Worm (Caenorhabditis elegans): ENCODE results near the gene acds-10.
"Not testable (repeated sequence)": the region's sequence is repeated elsewhere in the genome, so short reads cannot be mapped to it uniquely, and the experiment has no call there.

Gene acds-10

ce11 chrV:5771627-5772026 lies 24.0 kb downstream of the acds-10 start, which contains the start of gene F44E7.3:
Gene F44E7.3, plus strand, starts transcription at chrV:5771945.
- TF ChIP-seq W03F9.2 (tag; optimal IDR thresholded peaks at IDR 0.05) (no peak), dao-5 (tag; optimal IDR thresholded peaks at IDR 0.05) (no peak), him-1 (tag; optimal IDR thresholded peaks at IDR 0.05) (no peak)

ce11 chrV:5772503-5772902 lies 24.9 kb downstream of the acds-10 start:
- TF ChIP-seq dao-5 (tag; optimal IDR thresholded peaks at IDR 0.05) (no peak), W03F9.2 (tag; optimal IDR thresholded peaks at IDR 0.05) (no peak), him-1 (tag; optimal IDR thresholded peaks at IDR 0.05) (no peak)

ce11 chrV:5774137-5774536 lies 26.5 kb downstream of the acds-10 start:
- TF ChIP-seq him-1 (tag; optimal IDR thresholded peaks at IDR 0.05) (no peak), dao-5 (tag; optimal IDR thresholded peaks at IDR 0.05) (no peak), W03F9.2 (tag; optimal IDR thresholded peaks at IDR 0.05) (no peak)

- not testable (repeated sequence) for TF ChIP-seq him-1, dao-5, W03F9.2 (tag; optimal IDR thresholded peaks at IDR 0.05)
These were observed 29.3 kb downstream of the acds-10 start, which contains the start of gene F44E7.4 for ce11 chrV:5776941-5777340. Gene F44E7.4, minus strand, starts transcription at chrV:5776953.

ce11 chrV:5779984-5780383 lies 32.4 kb downstream of the acds-10 start:
- TF ChIP-seq W03F9.2 (tag; optimal IDR thresholded peaks at IDR 0.05) (no peak), dao-5 (tag; optimal IDR thresholded peaks at IDR 0.05) (no peak), him-1 (tag; optimal IDR thresholded peaks at IDR 0.05) (no peak)

- TF ChIP-seq W03F9.2 (tag; optimal IDR thresholded peaks at IDR 0.05) (peak; percentile 50), dao-5 (tag; optimal IDR thresholded peaks at IDR 0.05) (no peak), him-1 (tag; optimal IDR thresholded peaks at IDR 0.05) (no peak)
These were observed 33.2 kb downstream of the acds-10 start, which contains the start of gene F44E7.5 for ce11 chrV:5780713-5781360. Gene F44E7.5, minus strand, starts transcription at chrV:5780922.

- TF ChIP-seq W03F9.2 (tag; optimal IDR thresholded peaks at IDR 0.05): no peak
- TF ChIP-seq him-1 (tag; optimal IDR thresholded peaks at IDR 0.05): no peak
- no peak for TF ChIP-seq dao-5 (tag; optimal IDR thresholded peaks at IDR 0.05)
These were observed 35.1 kb downstream of the acds-10 start, which contains the start of gene fbxa-183 for ce11 chrV:5782687-5783086. Gene fbxa-183, minus strand, starts transcription at chrV:5782787.

- no peak for TF ChIP-seq him-1 (tag; optimal IDR thresholded peaks at IDR 0.05)
- no peak for TF ChIP-seq dao-5 (tag; optimal IDR thresholded peaks at IDR 0.05)
- no peak for TF ChIP-seq W03F9.2 (tag; optimal IDR thresholded peaks at IDR 0.05)
These were observed 37.8 kb downstream of the acds-10 start, which contains the start of gene F44E7.7 for ce11 chrV:5785372-5785771. Gene F44E7.7, minus strand, starts transcription at chrV:5785472.

- no peak for TF ChIP-seq dao-5 (tag; optimal IDR thresholded peaks at IDR 0.05)
- no peak for TF ChIP-seq him-1 (tag; optimal IDR thresholded peaks at IDR 0.05)
- no peak for TF ChIP-seq W03F9.2 (tag; optimal IDR thresholded peaks at IDR 0.05)
These were observed 41.0 kb downstream of the acds-10 start for ce11 chrV:5788650-5789049.

- no peak for TF ChIP-seq dao-5 (tag; optimal IDR thresholded peaks at IDR 0.05)
- peak; percentile 69 for TF ChIP-seq him-1 (tag; optimal IDR thresholded peaks at IDR 0.05)
- peak; percentile 90 for TF ChIP-seq W03F9.2 (tag; optimal IDR thresholded peaks at IDR 0.05)
These were observed 43.1 kb downstream of the acds-10 start, which contains the start of the genes nhr-142 and F44E7.9 for ce11 chrV:5790497-5791280. Gene nhr-142, minus strand, starts transcription at chrV:5790553. Gene F44E7.9, plus strand, starts transcription at chrV:5791230.

- TF ChIP-seq dao-5 (tag; optimal IDR thresholded peaks at IDR 0.05): no peak
- no peak for TF ChIP-seq W03F9.2 (tag; optimal IDR thresholded peaks at IDR 0.05)
- TF ChIP-seq him-1 (tag; optimal IDR thresholded peaks at IDR 0.05): no peak
These were observed 44.4 kb downstream of the acds-10 start, which contains the start of gene ZC250.2 for ce11 chrV:5792031-5792430. Gene ZC250.2, plus strand, starts transcription at chrV:5792331.

ce11 chrV:5798132-5798531 lies 50.5 kb downstream of the acds-10 start, which contains the start of gene nstp-3:
Gene nstp-3, minus strand, starts transcription at chrV:5798232.
- TF ChIP-seq him-1 (tag; optimal IDR thresholded peaks at IDR 0.05) (no peak), dao-5 (tag; optimal IDR thresholded peaks at IDR 0.05) (no peak), W03F9.2 (tag; optimal IDR thresholded peaks at IDR 0.05) (no peak)

ce11 chrV:5799373-5799772 lies 51.8 kb downstream of the acds-10 start, which contains the start of gene cyn-17:
Gene cyn-17, plus strand, starts transcription at chrV:5799673.
- TF ChIP-seq W03F9.2 (tag; optimal IDR thresholded peaks at IDR 0.05): no peak
- no peak for TF ChIP-seq dao-5 (tag; optimal IDR thresholded peaks at IDR 0.05)

Data from whole organism, L4/young adult.